Fruit fly (Drosophila melanogaster) whole organism, prepupa: ENCODE data around the gene Cpr30B.

Experiments used
- Blimp-1 ChIP-seq: fragments of 200-800 bp; sonication (Bioruptor generic); optimal IDR thresholded peaks from 3 replicates; lab custom pipeline; 2017; ENCODE audit warnings: missing biosample characterization, missing genetic modification characterization, mild to moderate bottlenecking, moderate library complexity, missing genetic modification reagents
- CG10631 ChIP-seq: fragments of 200-800 bp; sonication (Bioruptor generic); optimal IDR thresholded peaks from 2 replicates; lab custom pipeline; 2016; ENCODE audit warnings: missing biosample characterization, missing genetic modification characterization
- CG10669 ChIP-seq: fragments of 200-800 bp; sonication (Bioruptor generic); optimal IDR thresholded peaks from 3 replicates; lab custom pipeline; 2018; ENCODE audit warnings: missing biosample characterization, mild to moderate bottlenecking, missing genetic modification characterization, moderate library complexity
- CG11294 ChIP-seq: fragments of 200-800 bp; sonication (Bioruptor generic); IDR thresholded peaks from 2 replicates; pipeline ENCODE4 v1.3.6; 2022; ENCODE audit warnings: missing biosample characterization, missing genetic modification characterization
- CG11762 ChIP-seq: fragments of 200-800 bp; sonication (Bioruptor generic); optimal IDR thresholded peaks from 3 replicates; lab custom pipeline; 2016; ENCODE audit warnings: missing biosample characterization, missing genetic modification characterization; ENCODE audit not compliant: insufficient read depth
- CG11902 ChIP-seq: fragments of 200-800 bp; sonication (Bioruptor generic); optimal IDR thresholded peaks from 3 replicates; lab custom pipeline; 2016; ENCODE audit warnings: missing biosample characterization, missing genetic modification characterization
- CG15336 ChIP-seq: fragments of 200-800 bp; sonication (Bioruptor generic); IDR thresholded peaks from 2 replicates; pipeline ENCODE4 v1.3.6; 2022; ENCODE audit warnings: missing biosample characterization, missing genetic modification characterization
- CG1621 ChIP-seq: fragments of 200-800 bp; sonication (Bioruptor generic); optimal IDR thresholded peaks from 3 replicates; lab custom pipeline; 2018; ENCODE audit warnings: missing biosample characterization, mild to moderate bottlenecking, missing genetic modification characterization
- CG16779 ChIP-seq: fragments of 200-800 bp; sonication (Bioruptor generic); optimal IDR thresholded peaks from 3 replicates; lab custom pipeline; 2017; ENCODE audit warnings: missing biosample characterization, mild to moderate bottlenecking, missing genetic modification characterization
- CG3032 ChIP-seq: fragments of 200-800 bp; optimal IDR thresholded peaks from 2 replicates; lab custom pipeline; 2019; ENCODE audit warnings: missing biosample characterization, mild to moderate bottlenecking, missing genetic modification characterization, moderate library complexity
- CG31627 ChIP-seq: fragments of 200-800 bp; sonication (Bioruptor generic); optimal IDR thresholded peaks from 3 replicates; lab custom pipeline; 2016; ENCODE audit warnings: missing biosample characterization, missing genetic modification characterization
- CG32006 ChIP-seq: fragments of 200-800 bp; sonication (Bioruptor generic); optimal IDR thresholded peaks from 3 replicates; lab custom pipeline; 2017; ENCODE audit warnings: missing biosample characterization, mild to moderate bottlenecking, missing genetic modification characterization
- CG34406 ChIP-seq: fragments of 200-800 bp; sonication (Bioruptor generic); optimal IDR thresholded peaks from 3 replicates; lab custom pipeline; 2016; ENCODE audit warnings: missing biosample characterization, missing genetic modification characterization
- CG3919 ChIP-seq: fragments of 200-800 bp; sonication (Bioruptor generic); optimal IDR thresholded peaks from 3 replicates; lab custom pipeline; 2016; ENCODE audit warnings: missing biosample characterization, missing genetic modification characterization
- CG4318 ChIP-seq: fragments of 200-800 bp; sonication (Bioruptor generic); optimal IDR thresholded peaks from 3 replicates; lab custom pipeline; 2017; ENCODE audit warnings: missing biosample characterization, mild to moderate bottlenecking, missing genetic modification characterization
- CG6276 ChIP-seq: fragments of 200-800 bp; sonication (Bioruptor generic); optimal IDR thresholded peaks from 2 replicates; lab custom pipeline; 2017; ENCODE audit warnings: missing biosample characterization, mild to moderate bottlenecking, missing genetic modification characterization
- CG6792 ChIP-seq: fragments of 200-800 bp; sonication (Bioruptor generic); optimal IDR thresholded peaks from 3 replicates; lab custom pipeline; 2016; ENCODE audit warnings: missing biosample characterization, missing genetic modification characterization
- CG6808 ChIP-seq: fragments of 200-800 bp; sonication (Bioruptor generic); optimal IDR thresholded peaks from 3 replicates; lab custom pipeline; 2017; ENCODE audit warnings: missing biosample characterization, missing genetic modification characterization, mild to moderate bottlenecking, moderate library complexity, missing genetic modification reagents
- CG6854 ChIP-seq: fragments of 200-800 bp; sonication (Bioruptor generic); optimal IDR thresholded peaks from 2 replicates; lab custom pipeline; 2017; ENCODE audit warnings: missing biosample characterization, mild to moderate bottlenecking, missing genetic modification characterization
- CG7368 ChIP-seq: fragments of 200-800 bp; sonication (Bioruptor generic); optimal IDR thresholded peaks from 3 replicates; lab custom pipeline; 2016; ENCODE audit warnings: missing biosample characterization, missing genetic modification characterization
- CG8119 ChIP-seq: fragments of 200-800 bp; sonication (Bioruptor generic); IDR thresholded peaks from 3 replicates; pipeline ENCODE4 v1.3.6; 2022; ENCODE audit warnings: missing biosample characterization, missing genetic modification characterization
- CG8632 ChIP-seq: fragments of 200-800 bp; sonication (Bioruptor generic); optimal IDR thresholded peaks from 3 replicates; lab custom pipeline; 2016; ENCODE audit warnings: missing biosample characterization, missing genetic modification characterization
- CG9139 ChIP-seq: fragments of 200-800 bp; sonication (Bioruptor generic); optimal IDR thresholded peaks from 3 replicates; lab custom pipeline; 2017; ENCODE audit warnings: missing biosample characterization, mild to moderate bottlenecking, missing genetic modification characterization
- Eip75B ChIP-seq: fragments of 200-800 bp; sonication (Bioruptor generic); optimal IDR thresholded peaks from 3 replicates; lab custom pipeline; 2016; ENCODE audit warnings: missing biosample characterization, missing genetic modification characterization
- Eip93F ChIP-seq: fragments of 200-800 bp; sonication (Bioruptor generic); optimal IDR thresholded peaks from 2 replicates; lab custom pipeline; 2016; ENCODE audit warnings: missing biosample characterization, mild to moderate bottlenecking, missing genetic modification characterization
- Ets96B ChIP-seq: fragments of 200-800 bp; optimal IDR thresholded peaks from 2 replicates; lab custom pipeline; 2019; ENCODE audit warnings: missing biosample characterization, mild to moderate bottlenecking, missing genetic modification characterization, moderate library complexity
- Hr38 ChIP-seq: sonication (Bioruptor generic); optimal IDR thresholded peaks from 2 replicates; lab custom pipeline; 2016; ENCODE audit warnings: missing biosample characterization, missing genetic modification characterization
- Hr39 ChIP-seq: fragments of 200-800 bp; sonication (Bioruptor generic); optimal IDR thresholded peaks from 2 replicates; lab custom pipeline; 2016; ENCODE audit warnings: missing biosample characterization, missing genetic modification characterization
- Met ChIP-seq: fragments of 200-800 bp; sonication (Bioruptor generic); optimal IDR thresholded peaks from 3 replicates; lab custom pipeline; 2016; ENCODE audit warnings: missing biosample characterization, missing genetic modification characterization
- Smox ChIP-seq: fragments of 200-800 bp; sonication (Bioruptor generic); optimal IDR thresholded peaks from 3 replicates; lab custom pipeline; 2016; ENCODE audit warnings: missing biosample characterization, missing genetic modification characterization
- Sox102F ChIP-seq: fragments of 200-800 bp; sonication (Bioruptor generic); optimal IDR thresholded peaks from 2 replicates; lab custom pipeline; 2016; ENCODE audit warnings: missing biosample characterization, mild to moderate bottlenecking, missing genetic modification characterization
- Sox14 ChIP-seq: fragments of 200-800 bp; sonication (Bioruptor generic); optimal IDR thresholded peaks from 3 replicates; lab custom pipeline; 2016; ENCODE audit warnings: missing biosample characterization, missing genetic modification characterization
- Sox15 ChIP-seq: fragments of 200-800 bp; sonication (Bioruptor generic); optimal IDR thresholded peaks from 3 replicates; lab custom pipeline; 2016; ENCODE audit warnings: missing biosample characterization, missing genetic modification characterization
- acj6 ChIP-seq: fragments of 200-800 bp; sonication (Bioruptor generic); optimal IDR thresholded peaks from 3 replicates; lab custom pipeline; 2016; ENCODE audit warnings: missing biosample characterization, missing genetic modification characterization
- cyc ChIP-seq: fragments of 200-800 bp; sonication (Bioruptor generic); optimal IDR thresholded peaks from 3 replicates; lab custom pipeline; 2016; ENCODE audit warnings: missing biosample characterization, missing genetic modification characterization
- dac ChIP-seq: fragments of 200-800 bp; sonication (Bioruptor generic); optimal IDR thresholded peaks from 2 replicates; lab custom pipeline; 2017; ENCODE audit warnings: missing biosample characterization, mild to moderate bottlenecking, missing genetic modification characterization
- eg ChIP-seq: fragments of 200-800 bp; sonication (Bioruptor generic); IDR thresholded peaks from 3 replicates; pipeline ENCODE4 v1.3.6; 2022; ENCODE audit warnings: missing biosample characterization, missing genetic modification characterization
- esn ChIP-seq: fragments of 200-800 bp; sonication (Bioruptor generic); optimal IDR thresholded peaks from 2 replicates; lab custom pipeline; 2016; ENCODE audit warnings: missing biosample characterization, mild to moderate bottlenecking, missing genetic modification characterization, moderate library complexity
- fd59A ChIP-seq: fragments of 200-800 bp; sonication (Bioruptor generic); optimal IDR thresholded peaks from 2 replicates; lab custom pipeline; 2017; ENCODE audit warnings: missing biosample characterization, mild to moderate bottlenecking, missing genetic modification characterization, missing genetic modification reagents
- fd85E ChIP-seq: fragments of 200-800 bp; sonication (Bioruptor generic); optimal IDR thresholded peaks from 3 replicates; lab custom pipeline; 2016; ENCODE audit warnings: missing biosample characterization, missing genetic modification characterization
- fkh ChIP-seq: fragments of 200-800 bp; sonication (Bioruptor generic); optimal IDR thresholded peaks from 3 replicates; lab custom pipeline; 2017; ENCODE audit warnings: missing biosample characterization, mild to moderate bottlenecking, missing genetic modification characterization, moderate library complexity
- net ChIP-seq: fragments of 200-800 bp; sonication (Bioruptor generic); optimal IDR thresholded peaks from 3 replicates; lab custom pipeline; 2016; ENCODE audit warnings: missing biosample characterization, missing genetic modification characterization
- salr ChIP-seq, 2 experiments: fragments of 200-800 bp; sonication (Bioruptor generic); optimal IDR thresholded peaks; 3 replicates each; lab custom pipeline; 2016 to 2018; ENCODE audit warnings: missing biosample characterization in 2 of 2, missing genetic modification characterization in 2 of 2, mild to moderate bottlenecking in 1 of 2
- spab ChIP-seq: fragments of 200-800 bp; sonication (Bioruptor generic); optimal IDR thresholded peaks from 2 replicates; lab custom pipeline; 2017; ENCODE audit warnings: missing biosample characterization, mild to moderate bottlenecking, missing genetic modification characterization, missing genetic modification reagents
- ss ChIP-seq, 2 experiments: fragments of 200-800 bp; sonication (Bioruptor generic); optimal IDR thresholded peaks; 2 replicates in 1 of 2; 3 replicates in 1 of 2; lab custom pipeline; 2017 to 2018; ENCODE audit warnings: mild to moderate bottlenecking in 2 of 2, missing biosample characterization in 2 of 2, missing genetic modification characterization in 2 of 2, moderate library complexity in 1 of 2
- svp ChIP-seq: fragments of 200-800 bp; sonication (Bioruptor generic); peaks from one replicate; lab custom pipeline; 2016; ENCODE audit warnings: missing biosample characterization, missing genetic modification characterization
- topi ChIP-seq: fragments of 200-800 bp; sonication (Bioruptor generic); optimal IDR thresholded peaks from 3 replicates; lab custom pipeline; 2016; ENCODE audit warnings: missing biosample characterization, missing genetic modification characterization
- vri ChIP-seq: fragments of 200-800 bp; sonication (Bioruptor generic); optimal IDR thresholded peaks from 3 replicates; lab custom pipeline; 2016; ENCODE audit warnings: missing biosample characterization, mild to moderate bottlenecking, missing genetic modification characterization

Gene Cpr30B

dm6 chr2L:9567398-9567856, 24.7 kb downstream of the Cpr30B start (continued):
- no peak for TF ChIP-seq Ets96B
- TF ChIP-seq Smox (GFP tag; lab: Kevin White, UChicago), result peak; percentile 84
- TF ChIP-seq CG34406 (GFP tag; lab: Kevin White, UChicago), result peak; percentile 72
- TF ChIP-seq topi (GFP tag; lab: Kevin White, UChicago), result peak; percentile 78
- peak; percentile 85 for TF ChIP-seq CG7368 (GFP tag; lab: Kevin White, UChicago)
- peak; percentile 71 for TF ChIP-seq CG10669 (GFP tag; lab: Kevin White, UChicago)
- TF ChIP-seq CG11294 (GFP tag; lab: Robert Waterston, UW), result peak; percentile 75
- TF ChIP-seq CG32006 (GFP tag; lab: Kevin White, UChicago), result peak; percentile 63

DNA sequence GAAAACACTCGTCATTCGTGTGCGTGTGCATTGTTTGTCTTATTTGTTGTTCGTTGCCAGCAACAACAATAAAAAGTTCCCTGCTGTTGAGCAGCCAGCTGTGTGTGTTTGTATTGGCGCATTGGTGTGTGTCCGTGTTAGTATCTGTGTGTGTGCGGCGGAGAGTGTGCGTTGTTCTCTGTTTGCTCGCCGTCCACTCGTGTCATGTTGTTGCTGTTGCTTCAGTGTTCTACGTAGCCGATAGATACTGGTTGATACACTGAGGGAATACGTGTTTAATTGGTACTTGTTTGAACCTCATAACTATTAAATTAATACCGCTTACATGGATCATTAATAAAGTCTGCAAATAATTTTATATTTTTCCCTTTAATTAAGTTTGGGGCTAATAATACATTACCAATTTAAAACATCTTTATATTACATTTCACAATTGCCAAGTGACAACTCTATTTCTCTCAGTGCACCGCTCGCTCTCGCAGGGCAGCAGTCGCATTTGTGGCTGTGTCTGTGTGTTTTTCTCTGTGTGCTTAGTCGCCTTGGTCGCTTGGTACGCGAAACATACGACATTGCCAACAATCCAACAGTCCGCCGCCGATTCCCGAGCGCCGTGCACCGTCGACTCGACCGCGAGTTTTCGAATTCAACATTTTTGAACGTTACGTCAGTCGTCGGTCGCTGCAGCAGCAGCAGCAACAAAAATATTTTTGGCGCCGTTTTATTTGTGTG, 25.8 kb downstream of the Cpr30B start, which contains the start of gene brwl:
brwl (plus strand) TSS at position 531 of the 729 bp plus-strand sequence.
- TF ChIP-seq CG6854 (GFP tag; lab: Kevin White, UChicago) (peak; percentile 94), CG16779 (tag; lab: Kevin White, UChicago) (peak; percentile 97), CG11902 (GFP tag; lab: Kevin White, UChicago) (peak; percentile 96), CG6276 (GFP tag; lab: Kevin White, UChicago) (peak; percentile 98), net (GFP tag; lab: Kevin White, UChicago) (peak; percentile 99), fkh (GFP tag; lab: Kevin White, UChicago) (peak; percentile 98), eg (GFP tag; lab: Robert Waterston, UW) (peak; percentile 99), Sox102F (GFP tag; lab: Kevin White, UChicago) (peak; percentile 98), esn (GFP tag; lab: Kevin White, UChicago) (peak; percentile 99), CG32006 (GFP tag; lab: Kevin White, UChicago) (peak; percentile 99), salr (GFP tag; optimal IDR thresholded peaks at IDR 0.05; lab: Kevin White, UChicago) (peak; percentile 95 to 99), CG8632 (GFP tag; lab: Kevin White, UChicago) (peak; percentile 98), Sox14 (GFP tag; lab: Kevin White, UChicago) (peak; percentile 99), svp (GFP tag; lab: Kevin White, UChicago) (peak; percentile 99), CG11762 (peak; percentile 98), Met (GFP tag; lab: Kevin White, UChicago) (peak; percentile 98), acj6 (GFP tag; lab: Kevin White, UChicago) (peak; percentile 99), CG1621 (tag; lab: Kevin White, UChicago) (peak; percentile 97), spab (GFP tag; lab: Kevin White, UChicago) (peak; percentile 99), fd59A (GFP tag; lab: Kevin White, UChicago) (peak; percentile 98), CG31627 (GFP tag; lab: Kevin White, UChicago) (peak; percentile 99), CG3919 (GFP tag; lab: Kevin White, UChicago) (peak; percentile 99), dac (peak; percentile 96), Hr39 (peak; percentile 98), cyc (peak; percentile 98), topi (GFP tag; lab: Kevin White, UChicago) (peak; percentile 99), CG3032 (peak; percentile 99), CG4318 (GFP tag; lab: Kevin White, UChicago) (peak; percentile 98), ss (GFP tag; optimal IDR thresholded peaks at IDR 0.05; lab: Kevin White, UChicago) (peak; percentile 97 to 98), CG6792 (GFP tag; lab: Kevin White, UChicago) (peak; percentile 99), CG10631 (peak; percentile 99), CG8119 (peak; percentile 99), Eip93F (GFP tag; lab: Kevin White, UChicago) (peak; percentile 96), Hr38 (peak; percentile 74), CG15336 (peak; percentile 99), fd85E (peak; percentile 96), Sox15 (GFP tag; lab: Kevin White, UChicago) (peak; percentile 97), Blimp-1 (GFP tag; lab: Kevin White, UChicago) (peak; percentile 93), vri (GFP tag; lab: Kevin White, UChicago) (peak; percentile 97), Eip75B (GFP tag; lab: Kevin White, UChicago) (peak; percentile 99), CG6808 (GFP tag; lab: Kevin White, UChicago) (peak; percentile 97), CG9139 (GFP tag; lab: Kevin White, UChicago) (peak; percentile 94)
